Worm (Caenorhabditis elegans) whole organism, midembryonic: ENCODE data around the gene srg-37.

Source experiments
- cog-1 ChIP-seq: sonication (generic microtip); optimal IDR thresholded peaks from 2 replicates; lab custom pipeline; 2016; ENCODE audit warnings: missing genetic modification characterization, missing compliant biosample characterization
- flt-1 ChIP-seq: fragments of 200-800 bp; sonication (Bioruptor generic); IDR thresholded peaks from 2 replicates; pipeline ENCODE4 v1.3.6; 2022; ENCODE audit warnings: missing genetic modification characterization, missing compliant biosample characterization
- klf-2 ChIP-seq: fragments of 200-800 bp; sonication (Bioruptor generic); conservative IDR thresholded peaks from 2 replicates; pipeline ENCODE4 v1.3.6; 2022; ENCODE audit warnings: missing genetic modification reagents, missing genetic modification characterization, missing compliant biosample characterization
- med-1 ChIP-seq: sonication (generic microtip); optimal IDR thresholded peaks from 2 replicates; lab custom pipeline; 2017; ENCODE audit warnings: missing genetic modification characterization, mild to moderate bottlenecking, missing compliant biosample characterization, antibody characterized with exemption, missing genetic modification reagents; ENCODE audit not compliant: insufficient read depth
- ref-1 ChIP-seq: fragments of 200-800 bp; sonication (Bioruptor generic); conservative IDR thresholded peaks from 2 replicates; pipeline ENCODE4 v1.3.6; 2022; ENCODE audit warnings: missing genetic modification reagents, missing genetic modification characterization, missing compliant biosample characterization
- tab-1 ChIP-seq: fragments of 200-800 bp; sonication (Bioruptor generic); IDR thresholded peaks from 2 replicates; pipeline ENCODE4 v1.3.6; 2022; ENCODE audit warnings: missing genetic modification characterization, missing compliant biosample characterization
- ztf-23 ChIP-seq: fragments of 200-800 bp; sonication (Bioruptor generic); IDR thresholded peaks from 2 replicates; pipeline ENCODE4 v1.3.6; 2022; ENCODE audit warnings: missing genetic modification reagents, missing genetic modification characterization, missing compliant biosample characterization

- no peak for TF ChIP-seq klf-2 (GFP tag; lab: Robert Waterston, UW)
- TF ChIP-seq tab-1 (GFP tag; lab: Robert Waterston, UW) = no peak
- no peak for TF ChIP-seq flt-1
- no peak for TF ChIP-seq cog-1
- TF ChIP-seq ztf-23 (GFP tag; lab: Robert Waterston, UW) = no peak
- no peak for TF ChIP-seq ref-1 (GFP tag; lab: Robert Waterston, UW)
- no peak for TF ChIP-seq med-1 (GFP tag; lab: Kevin White, UChicago)
Measured at ce11 chrX:14257661-14258060, 22.8 kb upstream of the srg-37 start, which contains the start of gene E02H4.4.
